Worm (Caenorhabditis elegans) whole organism, L1 larva: ENCODE data around the gene nep-1.

Source experiments
- C04F5.9 ChIP-seq: sonication (generic microtip); optimal IDR thresholded peaks from 2 replicates; lab custom pipeline; 2016; ENCODE audit warnings: missing genetic modification characterization, missing compliant biosample characterization
- F16B12.6 ChIP-seq: fragments of 150-350 bp; optimal IDR thresholded peaks from 2 replicates; lab custom pipeline; 2014; ENCODE audit warnings: missing biosample characterization, missing genetic modification characterization
- Y116A8C.19 ChIP-seq: sonication (generic microtip); optimal IDR thresholded peaks from 2 replicates; lab custom pipeline; 2016; ENCODE audit warnings: missing compliant biosample characterization, missing genetic modification characterization, borderline replicate concordance
- aha-1 ChIP-seq: fragments of 150-350 bp; optimal IDR thresholded peaks from 2 replicates; lab custom pipeline; 2014; ENCODE audit warnings: missing biosample characterization, missing genetic modification characterization
- alr-1 ChIP-seq: fragments of 200-800 bp; sonication (Bioruptor generic); optimal IDR thresholded peaks from 2 replicates; lab custom pipeline; 2018; ENCODE audit warnings: borderline replicate concordance, mild to moderate bottlenecking, missing genetic modification characterization, missing compliant biosample characterization
- aly-2 ChIP-seq: fragments of 150-350 bp; optimal IDR thresholded peaks from 2 replicates; lab custom pipeline; 2014; ENCODE audit warnings: missing biosample characterization, missing genetic modification characterization
- ama-1 ChIP-seq: fragments of 150-350 bp; optimal IDR thresholded peaks from 2 replicates; lab custom pipeline; 2014
- ceh-63 ChIP-seq: fragments of 200-800 bp; sonication (Bioruptor generic); optimal IDR thresholded peaks from 2 replicates; lab custom pipeline; 2018; ENCODE audit warnings: mild to moderate bottlenecking, missing genetic modification characterization, missing compliant biosample characterization
- ceh-88 ChIP-seq: fragments of 200-800 bp; sonication (Bioruptor generic); IDR thresholded peaks from 2 replicates; pipeline ENCODE4 v1.3.6; 2022; ENCODE audit warnings: missing genetic modification characterization, missing compliant biosample characterization
- dsc-1 ChIP-seq: sonication (generic microtip); optimal IDR thresholded peaks from 2 replicates; lab custom pipeline; 2016; ENCODE audit warnings: mild to moderate bottlenecking, missing genetic modification characterization, missing compliant biosample characterization
- efl-1 ChIP-seq, 4 experiments: fragments of 150-350 bp; optimal IDR thresholded peaks in 3 of 4; peaks in 1 of 4; 1 replicate in 1 of 4; 2 replicates in 3 of 4; lab custom pipeline; 2014; ENCODE audit warnings: missing biosample characterization in 2 of 4, missing genetic modification characterization in 2 of 4, missing genetic modification reagents in 2 of 4
- elt-3 ChIP-seq, 6 experiments: fragments of 150-350 bp in 1 of 6; sonication (generic microtip); optimal IDR thresholded peaks; 2 replicates each; lab custom pipeline; 2017 to 2018; ENCODE audit warnings: missing biosample characterization in 6 of 6, missing genetic modification characterization in 6 of 6, inconsistent platforms in 1 of 6
- ets-5 ChIP-seq: fragments of 200-800 bp; sonication (Bioruptor generic); IDR thresholded peaks from 2 replicates; pipeline ENCODE4 v1.3.6; 2022; ENCODE audit warnings: missing genetic modification characterization, missing compliant biosample characterization
- fkh-4 ChIP-seq: sonication (generic microtip); optimal IDR thresholded peaks from 2 replicates; lab custom pipeline; 2016; ENCODE audit warnings: missing compliant biosample characterization, missing genetic modification characterization, borderline replicate concordance
- fkh-8 ChIP-seq: sonication (generic microtip); optimal IDR thresholded peaks from 2 replicates; lab custom pipeline; 2016; ENCODE audit warnings: mild to moderate bottlenecking, missing genetic modification characterization, missing compliant biosample characterization
- hlh-17 ChIP-seq: fragments of 200-800 bp; sonication (Bioruptor generic); optimal IDR thresholded peaks from 2 replicates; lab custom pipeline; 2018; ENCODE audit warnings: missing genetic modification characterization, mild to moderate bottlenecking, missing compliant biosample characterization, moderate library complexity, borderline replicate concordance
- hlh-4 ChIP-seq: sonication (generic microtip); optimal IDR thresholded peaks from 2 replicates; lab custom pipeline; 2016; ENCODE audit warnings: mild to moderate bottlenecking, missing genetic modification characterization, missing compliant biosample characterization
- irx-1 ChIP-seq: sonication (generic microtip); optimal IDR thresholded peaks from 2 replicates; lab custom pipeline; 2016; ENCODE audit warnings: missing genetic modification characterization, missing compliant biosample characterization
- isw-1 ChIP-seq: fragments of 200-800 bp; sonication (Bioruptor generic); IDR thresholded peaks from 2 replicates; pipeline ENCODE4 v1.3.6; 2022; ENCODE audit warnings: missing genetic modification characterization, missing compliant biosample characterization
- lin-14 ChIP-seq: fragments of 200-800 bp; sonication (Bioruptor generic); optimal IDR thresholded peaks from 2 replicates; lab custom pipeline; 2018; ENCODE audit warnings: mild to moderate bottlenecking, missing genetic modification characterization, moderate library complexity, missing compliant biosample characterization
- lin-39 ChIP-seq: fragments of 150-350 bp; optimal IDR thresholded peaks from 2 replicates; lab custom pipeline; 2014; ENCODE audit warnings: missing biosample characterization, missing genetic modification reagents, missing genetic modification characterization
- mdl-1 ChIP-seq, 2 experiments: fragments of 150-350 bp; optimal IDR thresholded peaks; 2 replicates each; lab custom pipeline; 2014 to 2017; ENCODE audit warnings: missing biosample characterization in 2 of 2, missing genetic modification characterization in 2 of 2, inconsistent platforms in 1 of 2
- mef-2 ChIP-seq: fragments of 150-350 bp; optimal IDR thresholded peaks from 2 replicates; lab custom pipeline; 2014; ENCODE audit warnings: missing biosample characterization, missing genetic modification characterization
- nhr-11 ChIP-seq: fragments of 150-350 bp; optimal IDR thresholded peaks from 2 replicates; lab custom pipeline; 2014; ENCODE audit warnings: missing biosample characterization, missing genetic modification characterization
- nhr-19 ChIP-seq: fragments of 200-800 bp; sonication (Bioruptor generic); conservative IDR thresholded peaks from 2 replicates; pipeline ENCODE4 v1.3.6; 2022; ENCODE audit warnings: missing genetic modification characterization, missing compliant biosample characterization
- nhr-20 ChIP-seq: sonication (generic microtip); optimal IDR thresholded peaks from 2 replicates; lab custom pipeline; 2016; ENCODE audit warnings: mild to moderate bottlenecking, missing genetic modification characterization, missing compliant biosample characterization
- nhr-47 ChIP-seq: sonication (generic microtip); optimal IDR thresholded peaks from 2 replicates; lab custom pipeline; 2016; ENCODE audit warnings: mild to moderate bottlenecking, missing genetic modification characterization, moderate library complexity, missing compliant biosample characterization
- nhr-71 ChIP-seq: sonication (generic microtip); optimal IDR thresholded peaks from 2 replicates; lab custom pipeline; 2016; ENCODE audit warnings: mild to moderate bottlenecking, missing genetic modification characterization, moderate library complexity, missing compliant biosample characterization
- nhr-76 ChIP-seq: sonication (generic microtip); optimal IDR thresholded peaks from 2 replicates; lab custom pipeline; 2017; ENCODE audit warnings: missing biosample characterization, missing genetic modification characterization
- nhr-90 ChIP-seq: sonication (generic microtip); optimal IDR thresholded peaks from 2 replicates; lab custom pipeline; 2016; ENCODE audit warnings: mild to moderate bottlenecking, missing genetic modification characterization, missing compliant biosample characterization; ENCODE audit not compliant: poor library complexity
- pag-3 ChIP-seq: sonication (generic microtip); optimal IDR thresholded peaks from 2 replicates; lab custom pipeline; 2017; ENCODE audit warnings: missing genetic modification characterization, mild to moderate bottlenecking, missing compliant biosample characterization, antibody characterized with exemption, borderline replicate concordance; ENCODE audit not compliant: insufficient read depth
- rnt-1 ChIP-seq: sonication (generic microtip); optimal IDR thresholded peaks from 2 replicates; lab custom pipeline; 2016; ENCODE audit warnings: mild to moderate bottlenecking, missing genetic modification characterization, moderate library complexity, missing compliant biosample characterization
- skn-1 ChIP-seq: fragments of 150-350 bp; optimal IDR thresholded peaks from 2 replicates; lab custom pipeline; 2014; ENCODE audit warnings: missing biosample characterization, missing genetic modification characterization
- snu-23 ChIP-seq: sonication (generic microtip); optimal IDR thresholded peaks from 2 replicates; lab custom pipeline; 2016; ENCODE audit warnings: missing genetic modification characterization, missing compliant biosample characterization
- sptf-1 ChIP-seq: fragments of 150-350 bp; optimal IDR thresholded peaks from 2 replicates; lab custom pipeline; 2014; ENCODE audit warnings: missing biosample characterization, missing genetic modification characterization
- swsn-7 ChIP-seq: sonication (generic microtip); optimal IDR thresholded peaks from 2 replicates; lab custom pipeline; 2016; ENCODE audit warnings: missing genetic modification characterization, missing compliant biosample characterization
- tbx-2 ChIP-seq: sonication (generic microtip); optimal IDR thresholded peaks from 2 replicates; lab custom pipeline; 2016; ENCODE audit warnings: missing genetic modification characterization, missing compliant biosample characterization
- tlp-1 ChIP-seq: fragments of 150-350 bp; optimal IDR thresholded peaks from 2 replicates; lab custom pipeline; 2014; ENCODE audit warnings: missing biosample characterization, missing genetic modification characterization
- unc-130 ChIP-seq: fragments of 150-350 bp; optimal IDR thresholded peaks from 2 replicates; lab custom pipeline; 2017; ENCODE audit warnings: missing biosample characterization, missing genetic modification characterization, inconsistent platforms
- unc-30 ChIP-seq: sonication (generic microtip); optimal IDR thresholded peaks from 2 replicates; lab custom pipeline; 2017; ENCODE audit warnings: missing biosample characterization, missing genetic modification characterization
- unc-62 ChIP-seq: fragments of 150-350 bp; optimal IDR thresholded peaks from 2 replicates; lab custom pipeline; 2014; ENCODE audit warnings: missing biosample characterization, missing genetic modification reagents, missing genetic modification characterization
- unc-86 ChIP-seq: sonication (generic microtip); optimal IDR thresholded peaks from 2 replicates; lab custom pipeline; 2016; ENCODE audit warnings: missing genetic modification characterization, missing compliant biosample characterization
- zag-1 ChIP-seq: fragments of 150-350 bp; optimal IDR thresholded peaks from 2 replicates; lab custom pipeline; 2014; ENCODE audit warnings: missing biosample characterization, missing genetic modification characterization
- ztf-4 ChIP-seq: fragments of 150-350 bp; optimal IDR thresholded peaks from 2 replicates; lab custom pipeline; 2014; ENCODE audit warnings: missing biosample characterization, missing genetic modification characterization

Gene nep-1

ce11 chrII:11685177-11685576 lies 28.2 kb upstream of the nep-1 start, which contains the start of gene C47D12.5:
Gene C47D12.5 (minus strand): TSS chrII:11685277.
- TF ChIP-seq mef-2 (tag; lab: Kevin White, UChicago) = no peak
- no peak for TF ChIP-seq snu-23
- TF ChIP-seq hlh-17 (GFP tag; lab: Kevin White, UChicago) = no peak
- TF ChIP-seq fkh-8 (tag; lab: Kevin White, UChicago) = no peak
- no peak for TF ChIP-seq nhr-20 (tag; lab: Kevin White, UChicago)
- TF ChIP-seq nhr-47 = no peak
- no peak for TF ChIP-seq unc-30 (tag; lab: Kevin White, UChicago)
- TF ChIP-seq aha-1 (tag; lab: Kevin White, UChicago) = no peak
- no peak for TF ChIP-seq pag-3 (tag; lab: Kevin White, UChicago)

- TF ChIP-seq nhr-19 (GFP tag; lab: Robert Waterston, UW) (no peak), unc-62 (GFP tag; lab: Kevin White, UChicago) (no peak), ama-1 (lab: Kevin White, UChicago) (no peak), tlp-1 (tag; lab: Kevin White, UChicago) (no peak), Y116A8C.19 (tag; lab: Kevin White, UChicago) (no peak), mef-2 (tag; lab: Kevin White, UChicago) (no peak), lin-39 (tag; lab: Kevin White, UChicago) (no peak), unc-86 (tag; lab: Kevin White, UChicago) (no peak), aly-2 (tag; lab: Kevin White, UChicago) (no peak), efl-1 (optimal IDR thresholded peaks at IDR 0.05; lab: Kevin White, UChicago) (no peak), efl-1 (GFP tag; optimal IDR thresholded peaks at IDR 0.05 in 1 of 2; lab: Kevin White, UChicago) (no peak), fkh-4 (no peak), unc-130 (tag; lab: Kevin White, UChicago) (no peak), hlh-4 (tag; lab: Kevin White, UChicago) (no peak), isw-1 (no peak), irx-1 (tag; lab: Kevin White, UChicago) (no peak), lin-14 (no peak), nhr-76 (no peak)
These were observed 24.3 kb upstream of the nep-1 start, which contains the start of the genes sfxn-1.4 and C47D12.4 for ce11 chrII:11681136-11681824. Gene sfxn-1.4 (minus strand): TSS chrII:11681236. Gene C47D12.4 (plus strand): TSS chrII:11681774.

ce11 chrII:11680220-11680619 lies 23.2 kb upstream of the nep-1 start:
- TF ChIP-seq nhr-71 (no peak), nhr-47 (no peak), skn-1 (no peak), sptf-1 (no peak), F16B12.6 (tag; lab: Kevin White, UChicago) (no peak), ceh-63 (GFP tag; lab: Kevin White, UChicago) (no peak), tbx-2 (tag; lab: Kevin White, UChicago) (no peak), tlp-1 (tag; lab: Kevin White, UChicago) (no peak), nhr-90 (tag; lab: Kevin White, UChicago) (no peak), unc-62 (GFP tag; lab: Kevin White, UChicago) (no peak), nhr-11 (tag; lab: Kevin White, UChicago) (no peak)

ce11 chrII:11675877-11676473 lies 19.0 kb upstream of the nep-1 start, which contains the start of the genes trr-1 and C47D12.2:
Gene trr-1 (minus strand): TSS chrII:11675927.
Gene C47D12.2 (plus strand): TSS chrII:11676306.
- TF ChIP-seq C04F5.9 (no peak), elt-3 (tag; optimal IDR thresholded peaks at IDR 0.05; lab: Kevin White, UChicago) (no peak), dsc-1 (no peak), alr-1 (tag; lab: Kevin White, UChicago) (no peak), rnt-1 (tag; lab: Kevin White, UChicago) (peak; percentile 87), tlp-1 (tag; lab: Kevin White, UChicago) (no peak), ztf-4 (tag; lab: Kevin White, UChicago) (no peak), pag-3 (tag; lab: Kevin White, UChicago) (no peak), nhr-20 (tag; lab: Kevin White, UChicago) (peak; percentile 68), Y116A8C.19 (tag; lab: Kevin White, UChicago) (no peak), mdl-1 (tag; optimal IDR thresholded peaks at IDR 0.05; lab: Kevin White, UChicago) (no peak), ets-5 (GFP tag; lab: Robert Waterston, UW) (no peak), zag-1 (tag; lab: Kevin White, UChicago) (no peak), unc-130 (tag; lab: Kevin White, UChicago) (peak; percentile 24), swsn-7 (tag; lab: Kevin White, UChicago) (peak; percentile 68), unc-62 (GFP tag; lab: Kevin White, UChicago) (no peak), nhr-90 (tag; lab: Kevin White, UChicago) (no peak), nhr-76 (no peak), aha-1 (tag; lab: Kevin White, UChicago) (no peak), nhr-71 (no peak), ceh-88 (GFP tag; lab: Robert Waterston, UW) (no peak), snu-23 (peak; percentile 82)
